Worm (Caenorhabditis elegans): Measurements from ENCODE around the gene F25B5.6.

The F25B5.6 gene

DNA sequence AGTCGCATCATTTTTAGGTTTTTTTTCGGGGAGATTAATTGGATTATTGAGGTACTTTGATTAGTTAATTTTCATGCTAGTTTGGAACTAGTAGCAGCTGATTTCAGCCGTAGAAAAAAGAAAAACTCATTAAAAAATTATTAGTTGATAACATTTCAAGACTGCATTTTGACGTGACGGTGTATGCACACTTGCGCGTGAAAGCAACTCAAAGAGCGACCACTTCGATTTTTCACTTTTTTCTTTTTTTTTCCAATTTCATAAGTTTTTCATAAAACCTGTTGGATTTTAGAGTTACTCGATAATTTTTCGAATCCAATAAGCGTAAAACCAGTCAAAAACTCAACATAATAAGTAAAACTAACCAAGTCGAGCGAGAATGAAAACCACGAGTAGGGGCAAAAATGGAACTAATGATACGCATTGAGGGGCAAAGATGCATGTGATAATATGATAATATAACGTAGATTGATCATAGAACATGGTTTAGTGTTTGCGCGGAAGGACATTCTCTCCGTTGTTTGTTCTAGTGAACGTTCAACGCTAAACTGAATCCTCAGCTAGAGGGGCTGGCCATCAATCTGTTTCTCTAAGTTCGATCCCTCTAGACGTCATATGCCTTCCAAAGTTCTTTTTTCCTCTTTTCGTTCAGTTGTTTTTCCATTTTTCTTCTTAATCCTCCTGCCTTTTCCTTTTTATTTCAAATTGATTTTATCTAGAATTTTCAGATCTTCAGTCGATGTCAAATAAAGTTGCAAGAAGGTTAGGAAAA, at the start of gene F25B5.6, which contains the start of gene F25B5.3:
Gene F25B5.6 (minus strand): TSS at position 572 of the 772 bp plus-strand sequence.
Gene F25B5.3 (plus strand): TSS at position 722 of the 772 bp plus-strand sequence.
- TF ChIP-seq C34F6.9 (tag; optimal IDR thresholded peaks at IDR 0.05) = peak; percentile 20
- no peak for TF ChIP-seq ZK546.5 (tag; optimal IDR thresholded peaks at IDR 0.05)
- TF ChIP-seq ceh-16 (tag; optimal IDR thresholded peaks at IDR 0.05) = no peak
- TF ChIP-seq nhr-12 (tag; optimal IDR thresholded peaks at IDR 0.05) = no peak
- TF ChIP-seq lsy-2 (tag; optimal IDR thresholded peaks at IDR 0.05) = peak in 1 of 2 experiments; percentile 16
- peak; percentile 63 for TF ChIP-seq unc-55 (GFP tag; optimal IDR thresholded peaks at IDR 0.05)
- TF ChIP-seq crh-2 (tag; optimal IDR thresholded peaks at IDR 0.05) = peak; percentile 37
- TF ChIP-seq alr-1 (tag; optimal IDR thresholded peaks at IDR 0.05) = no peak
- no peak for TF ChIP-seq R02D3.7 (tag; optimal IDR thresholded peaks at IDR 0.05)
- peak; percentile 34 for TF ChIP-seq gmeb-1 (tag; optimal IDR thresholded peaks at IDR 0.05)
- TF ChIP-seq nhr-21 (tag; optimal IDR thresholded peaks at IDR 0.05) = peak; percentile 56
- peak; percentile 28 for TF ChIP-seq nhr-129 (tag; optimal IDR thresholded peaks at IDR 0.05)
- peak; percentile 27 for TF ChIP-seq fos-1 (tag; optimal IDR thresholded peaks at IDR 0.05)
- peak; percentile 33 for TF ChIP-seq ama-1 (optimal IDR thresholded peaks at IDR 0.05)
- TF ChIP-seq sma-9 (GFP tag; optimal IDR thresholded peaks at IDR 0.05) = peak; percentile 8
- TF ChIP-seq sma-9 (tag; optimal IDR thresholded peaks at IDR 0.05) = no peak
- peak; percentile 20 for TF ChIP-seq lin-13 (GFP tag; optimal IDR thresholded peaks at IDR 0.05)

ce11 chrIII:5992913-5993312, 44.4 kb upstream of the F25B5.6 start, which contains the start of gene T04C9.1:
T04C9.1 (plus strand) TSS chrIII:5993213.
- no peak for TF ChIP-seq nhr-10 (tag; optimal IDR thresholded peaks at IDR 0.05)
- peak; percentile 0 for TF ChIP-seq unc-55 (GFP tag; optimal IDR thresholded peaks at IDR 0.05)

- no peak for TF ChIP-seq nhr-6 (tag; optimal IDR thresholded peaks at IDR 0.05)
- no peak for TF ChIP-seq ceh-82 (tag; optimal IDR thresholded peaks at IDR 0.05)
- TF ChIP-seq unc-55 (GFP tag; optimal IDR thresholded peaks at IDR 0.05) = peak; percentile 2
- no peak for TF ChIP-seq sma-3 (GFP tag; optimal IDR thresholded peaks at IDR 0.05)
- no peak for TF ChIP-seq ZK546.5 (tag; optimal IDR thresholded peaks at IDR 0.05)
- TF ChIP-seq sma-9 (GFP tag; optimal IDR thresholded peaks at IDR 0.05) = peak; percentile 13
- no peak for TF ChIP-seq sma-9 (tag; optimal IDR thresholded peaks at IDR 0.05)
- TF ChIP-seq sem-4 (tag; optimal IDR thresholded peaks at IDR 0.05) = no peak
- peak in 1 of 2 experiments; percentile 12 for TF ChIP-seq lsy-2 (tag; optimal IDR thresholded peaks at IDR 0.05)
Observed at ce11 chrIII:5992043-5992442, 43.5 kb upstream of the F25B5.6 start.

ce11 chrIII:5991142-5991930, 42.8 kb upstream of the F25B5.6 start, which contains the start of gene T04C9.2:
T04C9.2 (plus strand) TSS chrIII:5991880.
- TF ChIP-seq Y55F3AM.14 (GFP tag; optimal IDR thresholded peaks at IDR 0.05) (peak; percentile 13), unc-55 (GFP tag; optimal IDR thresholded peaks at IDR 0.05) (peak; percentile 22), nhr-77 (tag; optimal IDR thresholded peaks at IDR 0.05) (no peak), lin-13 (GFP tag; optimal IDR thresholded peaks at IDR 0.05) (no peak), zag-1 (tag; optimal IDR thresholded peaks at IDR 0.05) (peak; percentile 22), ceh-16 (tag; optimal IDR thresholded peaks at IDR 0.05) (no peak), mab-5 (tag; optimal IDR thresholded peaks at IDR 0.05) (peak; percentile 86), ztf-1 (GFP tag; conservative IDR thresholded peaks at IDR 0.05) (no peak), nhr-129 (tag; optimal IDR thresholded peaks at IDR 0.05) (peak; percentile 6), nhr-6 (tag; optimal IDR thresholded peaks at IDR 0.05) (no peak)

DNA sequence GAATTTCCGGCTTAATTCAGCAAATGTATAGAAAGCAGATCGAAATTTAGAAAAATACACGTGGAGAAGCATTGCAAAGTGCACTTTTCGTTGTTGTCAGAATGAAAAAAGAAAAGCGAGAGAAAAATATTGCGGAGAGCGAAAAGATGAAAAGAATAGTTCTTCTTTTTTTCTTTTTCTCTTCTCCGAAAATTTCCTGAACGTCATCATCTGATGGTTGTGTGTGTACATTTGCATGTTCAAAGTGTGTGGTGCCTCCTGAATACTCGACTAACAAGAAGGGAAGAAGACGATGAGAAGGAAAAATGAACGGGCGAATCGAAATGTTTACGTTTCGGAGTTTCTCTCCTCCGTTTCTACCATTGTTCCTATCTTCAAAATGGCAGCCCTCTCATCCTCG, 41.6 kb upstream of the F25B5.6 start:
- TF ChIP-seq unc-55 (GFP tag; optimal IDR thresholded peaks at IDR 0.05) = peak; percentile 73
- no peak for TF ChIP-seq unc-39 (tag; optimal IDR thresholded peaks at IDR 0.05)
- no peak for TF ChIP-seq ama-1 (optimal IDR thresholded peaks at IDR 0.05)
- TF ChIP-seq peb-1 (tag; optimal IDR thresholded peaks at IDR 0.05) = no peak
- peak; percentile 9 for TF ChIP-seq nhr-129 (tag; optimal IDR thresholded peaks at IDR 0.05)
- no peak for TF ChIP-seq alr-1 (tag; optimal IDR thresholded peaks at IDR 0.05)
- no peak for TF ChIP-seq lsy-2 (tag; optimal IDR thresholded peaks at IDR 0.05)
- no peak for TF ChIP-seq crh-2 (tag; optimal IDR thresholded peaks at IDR 0.05)
- peak; percentile 52 for TF ChIP-seq C34F6.9 (tag; optimal IDR thresholded peaks at IDR 0.05)
- no peak for TF ChIP-seq nhr-6 (tag; optimal IDR thresholded peaks at IDR 0.05)

All from whole organism, L2 larva.